Fruit fly (Drosophila melanogaster): ENCODE results near the gene ScsbetaA.

ScsbetaA gene

dm6 chr3R:8981209-8981996 is 42.9 kb downstream of the ScsbetaA start (continued):
- TF ChIP-seq CG9797 (GFP tag; optimal IDR thresholded peaks at IDR 0.05) (no peak), CG11723 (GFP tag; optimal IDR thresholded peaks at IDR 0.05) (no peak), Doc2 (GFP tag; IDR thresholded peaks at IDR 0.05) (no peak), Fer3 (tag; optimal IDR thresholded peaks at IDR 0.05) (no peak), CG4404 (GFP tag; IDR thresholded peaks at IDR 0.05) (no peak), CG2116 (GFP tag; optimal IDR thresholded peaks at IDR 0.05) (no peak), CG1233 (GFP tag; optimal IDR thresholded peaks at IDR 0.05) (no peak), CG1602 (GFP tag; optimal IDR thresholded peaks at IDR 0.05) (no peak), YL-1 (GFP tag; optimal IDR thresholded peaks at IDR 0.05) (no peak), CG8281 (tag; optimal IDR thresholded peaks at IDR 0.05) (peak; percentile 32), CG11456 (GFP tag; IDR thresholded peaks at IDR 0.05) (no peak), mirr (GFP tag; optimal IDR thresholded peaks at IDR 0.05) (peak; percentile 57), trem (tag; optimal IDR thresholded peaks at IDR 0.05) (no peak), BtbVII (GFP tag; optimal IDR thresholded peaks at IDR 0.05) (no peak), CG14441 (GFP tag; IDR thresholded peaks at IDR 0.05) (no peak), Lpt (GFP tag; optimal IDR thresholded peaks at IDR 0.05) (no peak), ap (GFP tag; IDR thresholded peaks at IDR 0.05) (no peak), ara (GFP tag; IDR thresholded peaks at IDR 0.05) (no peak), tll (GFP tag; optimal IDR thresholded peaks at IDR 0.05) (no peak), fu2 (GFP tag; optimal IDR thresholded peaks at IDR 0.05) (no peak), CG2199 (GFP tag; IDR thresholded peaks at IDR 0.05) (peak; percentile 12; the same call in 1 of the 3 replicates), Ravus (GFP tag; IDR thresholded peaks at IDR 0.05) (no peak), CG14667 (GFP tag; IDR thresholded peaks at IDR 0.05) (no peak), sob (GFP tag; IDR thresholded peaks at IDR 0.05) (peak; percentile 6; the same call in 1 of the 2 replicates), pita (GFP tag; optimal IDR thresholded peaks at IDR 0.05) (no peak), tna (GFP tag; IDR thresholded peaks at IDR 0.05; ENCODE audit: partially characterized antibody) (peak; percentile 13; the same call in 1 of the 2 replicates), Rx (GFP tag; IDR thresholded peaks at IDR 0.05) (no peak), Bteb2 (GFP tag; optimal IDR thresholded peaks at IDR 0.05) (no peak), tgo (GFP tag; IDR thresholded peaks at IDR 0.05) (no peak), Atf6 (GFP tag; IDR thresholded peaks at IDR 0.05) (no peak), vvl (GFP tag; IDR thresholded peaks at IDR 0.05) (no peak), Med (GFP tag) (peak; percentile 64), CG13123 (GFP tag; optimal IDR thresholded peaks at IDR 0.05) (no peak), CG4328 (GFP tag; optimal IDR thresholded peaks at IDR 0.05) (no peak)

dm6 chr3R:8984141-8984540 is 45.6 kb downstream of the ScsbetaA start, which contains the start of gene RagA-B:
Gene RagA-B, minus strand, starts transcription at chr3R:8984315.
- 0 out of 4 replicates have a peak, but pooled peaks have one; percentile 54 for TF ChIP-seq Dll (GFP tag; IDR thresholded peaks at IDR 0.05; ENCODE audit: partially characterized antibody)
- TF ChIP-seq cad (GFP tag; optimal IDR thresholded peaks at IDR 0.05): no peak
- TF ChIP-seq org-1 (GFP tag; optimal IDR thresholded peaks at IDR 0.05): no peak
- TF ChIP-seq Opbp (GFP tag; IDR thresholded peaks at IDR 0.05; ENCODE audit: partially characterized antibody): 0 out of 3 replicates have a peak, but pooled peaks have one; percentile 31
- no peak for TF ChIP-seq CG3281 (GFP tag; optimal IDR thresholded peaks at IDR 0.05)
- no peak for TF ChIP-seq CG10147 (GFP tag; optimal IDR thresholded peaks at IDR 0.05)
- no peak for TF ChIP-seq NFAT (GFP tag; IDR thresholded peaks at IDR 0.05)
- no peak for TF ChIP-seq luna (GFP tag; optimal IDR thresholded peaks at IDR 0.05)
- peak; percentile 60 for TF ChIP-seq Dref (GFP tag; IDR thresholded peaks at IDR 0.05)
- TF ChIP-seq MESR4 (GFP tag; optimal IDR thresholded peaks at IDR 0.05): peak; percentile 65
- peak; percentile 84 for TF ChIP-seq CG15514 (GFP tag; optimal IDR thresholded peaks at IDR 0.05)
- TF ChIP-seq mam (GFP tag; optimal IDR thresholded peaks at IDR 0.05): no peak
- peak; percentile 5 for TF ChIP-seq pzg (GFP tag; optimal IDR thresholded peaks at IDR 0.05)
- TF ChIP-seq cg (GFP tag; optimal IDR thresholded peaks at IDR 0.05): no peak
- peak; percentile 62 for TF ChIP-seq CG2116 (GFP tag; optimal IDR thresholded peaks at IDR 0.05)
- no peak for TF ChIP-seq Eip74EF (GFP tag; optimal IDR thresholded peaks at IDR 0.05)
- peak; percentile 16 for TF ChIP-seq CG9437 (GFP tag; optimal IDR thresholded peaks at IDR 0.05)
- 0 out of 2 replicates have a peak, but pooled peaks have one; percentile 11 for TF ChIP-seq unc-4 (GFP tag; IDR thresholded peaks at IDR 0.05; ENCODE audit: partially characterized antibody)
